Worm (Caenorhabditis elegans) whole organism, early embryonic: ENCODE measurements around the gene str-165.

Source experiments
- F13C5.2 ChIP-seq: sonication (generic microtip); optimal IDR thresholded peaks from 2 replicates; lab custom pipeline; 2017; ENCODE audit warnings: mild to moderate bottlenecking, missing genetic modification characterization, inconsistent platforms, missing compliant biosample characterization
- ceh-13 ChIP-seq: fragments of 200-800 bp; sonication (Bioruptor generic); optimal IDR thresholded peaks from 2 replicates; lab custom pipeline; 2018; ENCODE audit warnings: mild to moderate bottlenecking, missing genetic modification characterization, missing compliant biosample characterization
- ceh-36 ChIP-seq: sonication (generic microtip); optimal IDR thresholded peaks from 2 replicates; lab custom pipeline; 2016; ENCODE audit warnings: missing genetic modification characterization, inconsistent platforms, missing compliant biosample characterization
- sea-1 ChIP-seq: fragments of 200-800 bp; sonication (Bioruptor generic); conservative IDR thresholded peaks from 2 replicates; pipeline ENCODE4 v1.3.6; 2022; ENCODE audit warnings: missing genetic modification characterization, missing compliant biosample characterization
- tbx-37 ChIP-seq: fragments of 200-800 bp; sonication (Bioruptor generic); conservative IDR thresholded peaks from 2 replicates; pipeline ENCODE4 v1.3.6; 2022; ENCODE audit warnings: missing genetic modification reagents, missing genetic modification characterization, missing compliant biosample characterization

ce11 chrV:13840909-13841308 lies 10.0 kb downstream of the str-165 start, which contains the start of gene srx-17:
- TF ChIP-seq ceh-36 (tag; lab: Kevin White, UChicago), result no peak
- TF ChIP-seq sea-1 (GFP tag; lab: Robert Waterston, UW), result no peak
- TF ChIP-seq tbx-37 (GFP tag; lab: Robert Waterston, UW), result no peak
- no peak for TF ChIP-seq F13C5.2 (tag; lab: Kevin White, UChicago)
- TF ChIP-seq ceh-13, result no peak
